Fruit fly (Drosophila melanogaster) whole organism, wandering third instar larva: Measurements from ENCODE around the gene not.

ENCODE experiments used
- Abd-B ChIP-seq: fragments of >200 bp; optimal IDR thresholded peaks from 2 replicates; lab custom pipeline; 2017; ENCODE audit warnings: missing biosample characterization, missing genetic modification characterization
- CG32264 ChIP-seq: fragments of 200-800 bp; sonication (Bioruptor generic); optimal IDR thresholded peaks from 2 replicates; lab custom pipeline; 2016; ENCODE audit warnings: missing biosample characterization, missing genetic modification characterization
- CG9705 ChIP-seq: fragments of 200-800 bp; sonication (Bioruptor generic); optimal IDR thresholded peaks from 2 replicates; lab custom pipeline; 2018; ENCODE audit warnings: missing biosample characterization, mild to moderate bottlenecking, missing genetic modification characterization
- OdsH ChIP-seq: fragments of 200-800 bp; sonication (Bioruptor generic); optimal IDR thresholded peaks from 2 replicates; lab custom pipeline; 2016; ENCODE audit warnings: missing biosample characterization, mild to moderate bottlenecking, missing genetic modification characterization
- br ChIP-seq: fragments of 200-800 bp; sonication (Bioruptor generic); optimal IDR thresholded peaks from 2 replicates; lab custom pipeline; 2016; ENCODE audit warnings: missing biosample characterization, missing genetic modification characterization
- psq ChIP-seq: fragments of 200-800 bp; sonication (Bioruptor generic); optimal IDR thresholded peaks from 3 replicates; lab custom pipeline; 2017; ENCODE audit warnings: missing biosample characterization, mild to moderate bottlenecking, missing genetic modification characterization, moderate library complexity
- sv ChIP-seq: fragments of 200-800 bp; sonication (Bioruptor generic); optimal IDR thresholded peaks from 3 replicates; lab custom pipeline; 2016; ENCODE audit warnings: missing biosample characterization, missing genetic modification characterization
- woc ChIP-seq: sonication (Bioruptor generic); optimal IDR thresholded peaks from 2 replicates; lab custom pipeline; 2016; ENCODE audit warnings: missing biosample characterization, mild to moderate bottlenecking, missing genetic modification characterization

DNA sequence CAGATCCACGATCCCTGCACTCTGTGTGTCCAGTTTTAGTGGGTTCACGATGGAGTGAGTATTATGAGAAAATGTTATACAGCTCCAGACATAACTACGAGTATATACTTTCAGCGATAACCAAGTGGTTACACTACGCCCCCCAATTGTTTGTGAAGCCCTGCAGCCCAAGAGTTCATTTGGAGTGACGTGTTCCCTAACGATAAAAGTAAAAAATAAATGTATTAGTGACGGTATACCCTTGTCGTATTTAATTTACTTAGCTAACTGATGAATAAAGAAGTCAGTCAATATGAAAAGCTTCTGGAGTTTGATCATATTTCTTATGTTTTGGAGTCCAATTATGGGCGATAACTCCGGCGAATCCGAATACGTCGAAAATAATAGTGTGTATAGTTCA lies 14.8 kb downstream of the not start, which contains the start of gene CG18231:
- TF ChIP-seq br (GFP tag; lab: Kevin White, UChicago), result no peak
- no peak for TF ChIP-seq OdsH
- no peak for TF ChIP-seq CG32264 (GFP tag; lab: Kevin White, UChicago)
- TF ChIP-seq woc, result no peak
- TF ChIP-seq CG9705 (GFP tag; lab: Kevin White, UChicago), result no peak
- TF ChIP-seq Abd-B (GFP tag; lab: Kevin White, UChicago), result no peak
- TF ChIP-seq psq, result no peak
- no peak for TF ChIP-seq sv (GFP tag; lab: Kevin White, UChicago)
